Fruit fly (Drosophila melanogaster): ENCODE data around the gene Axud1.

Axud1 gene

DNA sequence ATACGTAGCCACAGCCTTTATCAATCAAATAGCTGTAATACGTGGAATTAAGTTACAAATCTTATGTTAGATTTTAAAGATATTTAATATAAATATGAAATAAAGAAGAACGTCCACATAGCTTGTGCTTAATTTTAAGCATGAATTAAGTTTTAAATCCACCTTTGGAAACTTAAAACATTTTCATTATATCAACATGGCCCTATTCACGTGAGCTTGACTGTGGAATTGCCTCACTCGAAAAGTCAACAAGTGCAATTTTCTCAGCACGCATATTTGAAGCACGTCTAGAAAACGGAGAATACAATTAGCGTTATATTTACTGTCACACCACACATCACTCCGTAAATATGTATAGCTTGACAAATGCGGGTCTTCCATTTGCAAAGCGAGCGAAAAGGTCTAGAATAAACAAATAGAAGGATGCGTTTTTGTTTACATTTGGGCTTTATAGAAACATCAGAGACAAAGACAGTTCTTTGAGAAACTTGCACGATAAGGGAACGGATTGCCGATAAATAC, 1.5 kb upstream of the Axud1 start (continued):
- TF ChIP-seq Hr3 (GFP tag; optimal IDR thresholded peaks at IDR 0.05) (peak; percentile 55), CG4360 (GFP tag; IDR thresholded peaks at IDR 0.05) (peak; percentile 80), zen (tag; optimal IDR thresholded peaks at IDR 0.05) (peak; percentile 85), CG10267 (tag; optimal IDR thresholded peaks at IDR 0.05) (peak; percentile 87), CG8290 (GFP tag; optimal IDR thresholded peaks at IDR 0.05) (peak; percentile 51), CG8290 (tag; optimal IDR thresholded peaks at IDR 0.05) (peak; percentile 24 to 63), Sry-β (GFP tag; optimal IDR thresholded peaks at IDR 0.05) (peak; percentile 33), Bgb (GFP tag; IDR thresholded peaks at IDR 0.05; ENCODE audit: partially characterized antibody) (no peak), vnd (GFP tag; IDR thresholded peaks at IDR 0.05; ENCODE audit: partially characterized antibody) (no peak), CG30020 (tag; optimal IDR thresholded peaks at IDR 0.05) (peak; percentile 65), pb (GFP tag; optimal IDR thresholded peaks at IDR 0.05) (no peak), gcm2 (GFP tag; optimal IDR thresholded peaks at IDR 0.05) (peak; percentile 64), Fer3 (tag; optimal IDR thresholded peaks at IDR 0.05) (peak; percentile 92), salm (tag; optimal IDR thresholded peaks at IDR 0.05) (peak; percentile 91), luna (GFP tag; optimal IDR thresholded peaks at IDR 0.05) (no peak), dimm (GFP tag; IDR thresholded peaks at IDR 0.05) (no peak), lola (GFP tag; optimal IDR thresholded peaks at IDR 0.05) (peak in 1 of 3 experiments; percentile 90), Mes4 (GFP tag; optimal IDR thresholded peaks at IDR 0.05) (peak; percentile 54), al (GFP tag; IDR thresholded peaks at IDR 0.05) (peak; percentile 81), CG3065 (GFP tag; optimal IDR thresholded peaks at IDR 0.05) (no peak), exex (tag; optimal IDR thresholded peaks at IDR 0.05) (peak; percentile 63), Awh (GFP tag; IDR thresholded peaks at IDR 0.05) (peak; percentile 77), CG10147 (GFP tag; optimal IDR thresholded peaks at IDR 0.05) (peak; percentile 89), ara (GFP tag; IDR thresholded peaks at IDR 0.05) (peak; percentile 79; the same call in 1 of the 2 replicates), HHEX (GFP tag; optimal IDR thresholded peaks at IDR 0.05) (peak; percentile 89), tx (GFP tag; optimal IDR thresholded peaks at IDR 0.05) (peak; percentile 36), vvl (GFP tag; IDR thresholded peaks at IDR 0.05) (peak; percentile 93), CG15073 (GFP tag; optimal IDR thresholded peaks at IDR 0.05) (no peak), TFAM (GFP tag; optimal IDR thresholded peaks at IDR 0.05) (peak; percentile 60), CrebB (tag; optimal IDR thresholded peaks at IDR 0.05) (peak; percentile 63), hbn (GFP tag; IDR thresholded peaks at IDR 0.05; ENCODE audit: partially characterized antibody) (no peak), CG6175 (GFP tag; IDR thresholded peaks at IDR 0.05) (peak; percentile 57; the same call in 1 of the 3 replicates), Max (GFP tag; optimal IDR thresholded peaks at IDR 0.05) (peak; percentile 87), Optix (GFP tag; IDR thresholded peaks at IDR 0.05) (peak; percentile 48; the same call in 1 of the 3 replicates), cwo (GFP tag; optimal IDR thresholded peaks at IDR 0.05) (peak; percentile 81), CG17186 (GFP tag; optimal IDR thresholded peaks at IDR 0.05) (peak; percentile 4), chm (GFP tag; IDR thresholded peaks at IDR 0.05) (peak; percentile 87), vfl (GFP tag; optimal IDR thresholded peaks at IDR 0.05) (peak; percentile 17), pnt (GFP tag; optimal IDR thresholded peaks at IDR 0.05) (peak; percentile 56), CG7556 (GFP tag; optimal IDR thresholded peaks at IDR 0.05) (peak; percentile 91), CG17361 (GFP tag; IDR thresholded peaks at IDR 0.05) (peak; percentile 92), Spps (tag; optimal IDR thresholded peaks at IDR 0.05) (peak; percentile 83), Jarid2 (GFP tag; optimal IDR thresholded peaks at IDR 0.05) (peak; percentile 66), Taf1 (GFP tag; IDR thresholded peaks at IDR 0.05) (peak; percentile 63; the same call in 1 of the 2 replicates), nerfin-2 (GFP tag; IDR thresholded peaks at IDR 0.05; ENCODE audit: partially characterized antibody) (no peak), otp (GFP tag; IDR thresholded peaks at IDR 0.05) (peak; percentile 89; the same call in 2 of the 3 replicates), jing (GFP tag; optimal IDR thresholded peaks at IDR 0.05) (peak; percentile 52), hb (GFP tag; IDR thresholded peaks at IDR 0.05; ENCODE audit: partially characterized antibody) (no peak), lov (optimal IDR thresholded peaks at IDR 0.05) (no peak), lov (GFP tag; IDR thresholded peaks at IDR 0.05) (peak; percentile 75; the same call in 1 of the 3 replicates)

All from whole organism, embryonic.